Fruit fly (Drosophila melanogaster): ENCODE results near the gene Caper.

Caper gene

DNA sequence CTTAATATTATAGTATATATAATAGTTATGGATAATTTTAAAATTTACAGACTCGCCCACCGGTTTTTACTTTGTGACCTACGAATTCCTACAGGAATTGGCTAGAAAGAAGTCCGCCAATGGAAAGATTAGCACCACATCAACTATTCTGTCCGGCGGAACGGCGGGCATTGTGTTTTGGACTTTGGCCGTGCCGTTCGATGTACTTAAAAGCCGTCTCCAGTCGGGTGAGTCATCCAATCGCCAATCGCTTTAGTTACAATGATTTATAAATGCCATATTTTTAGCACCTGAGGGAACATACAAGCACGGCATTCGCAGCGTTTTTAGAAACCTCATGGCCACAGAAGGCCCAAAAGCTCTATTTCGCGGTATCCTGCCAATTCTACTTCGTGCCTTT lies 4.1 kb upstream of the Caper start:
- no peak for TF ChIP-seq CG17801 (GFP tag; optimal IDR thresholded peaks at IDR 0.05; ENCODE audit: partially characterized antibody)

DNA sequence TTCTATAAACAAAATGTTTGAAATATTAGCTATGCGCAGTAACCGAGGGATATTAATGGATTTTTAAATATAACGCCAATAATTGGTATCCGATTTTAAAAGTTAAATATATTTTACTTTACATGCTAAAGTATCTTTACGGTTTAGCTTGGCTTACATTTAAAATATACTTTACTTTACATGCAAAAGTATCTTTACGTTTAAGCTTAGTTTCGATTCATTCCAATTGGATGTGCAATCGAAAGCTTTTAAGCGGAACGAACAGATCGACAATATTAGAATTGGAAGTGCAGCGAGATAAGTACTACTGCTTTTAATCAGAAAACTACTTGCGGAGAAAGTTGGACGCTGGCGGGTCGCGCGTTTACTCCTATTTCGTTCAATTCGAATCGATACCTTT lies 3.5 kb upstream of the Caper start:
- no peak for TF ChIP-seq CG17801 (GFP tag; optimal IDR thresholded peaks at IDR 0.05; ENCODE audit: partially characterized antibody)

DNA sequence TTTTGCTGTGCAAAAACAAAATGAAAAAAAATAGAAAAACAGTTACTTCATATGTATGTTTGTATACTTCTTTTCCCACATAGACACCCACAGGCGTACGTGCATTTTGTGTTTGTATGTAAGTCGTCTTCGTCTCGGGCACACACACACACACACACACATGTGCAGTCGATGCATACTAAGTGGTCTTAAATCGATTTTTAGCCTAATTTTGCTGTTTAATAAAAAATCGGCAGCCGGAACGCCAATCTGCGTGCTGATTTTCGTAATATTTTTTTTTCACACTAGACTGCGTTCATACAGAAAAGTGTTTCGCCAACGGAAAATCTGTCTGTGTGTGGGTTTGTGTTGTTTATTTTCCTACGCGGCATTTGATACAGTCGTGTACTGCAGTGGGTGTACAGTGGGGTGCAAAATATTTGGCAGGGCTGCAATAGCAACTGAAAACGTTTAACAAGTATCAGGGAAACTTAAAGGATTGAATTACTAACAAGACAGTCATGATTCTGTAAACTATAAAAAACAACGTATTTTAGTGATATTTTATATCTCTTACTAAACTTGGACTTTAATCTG lies 667 bp downstream of the Caper start:
- TF ChIP-seq CG17801 (GFP tag; optimal IDR thresholded peaks at IDR 0.05; ENCODE audit: partially characterized antibody) = peak; percentile 56

DNA sequence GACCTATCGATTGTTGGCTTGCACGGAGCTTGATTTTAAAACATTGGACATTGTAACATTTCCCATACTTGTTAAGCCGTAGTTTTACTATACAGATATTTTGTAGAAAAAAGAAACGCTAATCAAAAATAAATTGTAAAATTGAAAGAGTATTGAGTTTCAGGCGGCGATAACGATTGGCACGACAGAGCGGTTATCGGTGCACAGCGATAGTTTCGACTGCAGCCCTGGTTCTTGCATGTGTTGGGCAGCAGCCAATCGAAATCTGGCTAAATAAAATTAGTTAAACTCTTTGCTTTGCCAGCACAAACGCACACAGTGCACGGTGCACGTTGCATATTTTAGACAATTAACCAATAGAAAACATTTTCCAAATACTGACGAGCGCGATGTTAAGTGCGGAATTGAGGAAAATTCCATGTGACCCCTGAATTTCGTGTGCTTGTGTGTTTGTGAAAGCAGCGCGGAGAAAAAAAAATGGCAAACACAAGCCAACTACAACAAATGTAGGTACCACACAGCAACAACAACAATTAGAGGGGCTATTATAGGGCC lies 5.3 kb downstream of the Caper start, which contains the start of gene milt:
Gene milt (plus strand): TSS at position 51 of the 555 bp plus-strand sequence.
- TF ChIP-seq CG17801 (GFP tag; optimal IDR thresholded peaks at IDR 0.05; ENCODE audit: partially characterized antibody) = peak; percentile 34

DNA sequence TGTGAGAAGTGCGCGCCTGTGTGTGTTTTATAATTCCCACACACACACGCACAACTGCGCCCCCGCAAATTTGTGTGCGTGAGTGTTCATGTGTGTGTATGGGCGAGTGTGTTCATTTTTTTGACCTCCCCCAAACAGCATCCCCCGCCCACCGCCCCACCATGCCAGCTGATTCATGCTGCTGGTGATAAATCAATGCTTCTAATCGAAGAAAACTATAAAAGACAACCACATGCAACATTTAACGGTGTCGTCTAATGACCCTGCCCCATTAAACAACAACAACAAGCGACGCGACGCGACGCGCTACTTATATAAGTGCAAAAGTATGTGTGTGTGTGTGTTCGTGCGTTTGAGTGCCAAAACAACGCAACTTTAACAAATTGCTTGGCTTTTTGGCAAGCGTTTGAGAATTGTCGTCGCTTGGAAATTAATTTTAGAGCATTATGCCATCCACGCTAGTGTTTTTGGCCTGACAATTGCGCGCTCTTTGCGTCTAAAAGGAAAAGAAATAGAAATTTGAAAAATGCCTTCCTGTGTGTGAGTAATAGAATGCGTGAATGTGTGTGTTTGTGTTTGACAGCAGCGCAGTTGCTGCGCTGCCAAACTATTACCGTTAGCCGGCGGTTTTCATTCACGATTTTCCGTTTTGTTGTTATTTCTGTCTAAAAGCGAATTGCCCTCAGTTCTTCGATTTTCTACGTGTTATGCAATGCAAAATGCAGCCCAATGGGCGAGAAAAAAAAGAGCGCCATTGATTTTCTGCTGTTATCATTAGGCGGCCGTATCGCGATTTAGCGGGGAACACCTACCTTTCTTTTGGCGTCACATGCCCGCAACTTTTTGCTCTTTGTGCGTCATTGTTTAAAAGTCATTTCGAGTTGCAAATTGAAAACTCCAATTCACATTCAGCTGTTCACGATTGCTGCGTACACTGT lies 6.2 kb downstream of the Caper start:
- TF ChIP-seq CG17801 (GFP tag; optimal IDR thresholded peaks at IDR 0.05; ENCODE audit: partially characterized antibody) = no peak

DNA sequence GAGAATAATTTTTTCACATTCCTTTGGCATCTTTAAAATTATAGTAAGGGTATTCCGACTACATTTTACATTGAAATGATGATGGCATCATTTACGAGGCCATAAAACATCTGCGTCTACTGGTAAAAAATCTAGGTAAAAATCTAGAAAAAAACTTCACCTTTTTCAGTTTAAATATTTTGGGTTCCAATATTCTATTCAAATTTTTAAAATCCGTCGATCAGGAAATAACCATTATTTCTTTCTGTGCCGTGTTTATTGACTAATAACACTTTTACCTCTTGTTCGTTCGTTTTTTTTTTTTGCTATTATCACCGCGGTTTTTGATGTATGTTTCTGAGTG lies 6.8 kb downstream of the Caper start:
- TF ChIP-seq CG17801 (GFP tag; optimal IDR thresholded peaks at IDR 0.05; ENCODE audit: partially characterized antibody) = peak; percentile 55

DNA sequence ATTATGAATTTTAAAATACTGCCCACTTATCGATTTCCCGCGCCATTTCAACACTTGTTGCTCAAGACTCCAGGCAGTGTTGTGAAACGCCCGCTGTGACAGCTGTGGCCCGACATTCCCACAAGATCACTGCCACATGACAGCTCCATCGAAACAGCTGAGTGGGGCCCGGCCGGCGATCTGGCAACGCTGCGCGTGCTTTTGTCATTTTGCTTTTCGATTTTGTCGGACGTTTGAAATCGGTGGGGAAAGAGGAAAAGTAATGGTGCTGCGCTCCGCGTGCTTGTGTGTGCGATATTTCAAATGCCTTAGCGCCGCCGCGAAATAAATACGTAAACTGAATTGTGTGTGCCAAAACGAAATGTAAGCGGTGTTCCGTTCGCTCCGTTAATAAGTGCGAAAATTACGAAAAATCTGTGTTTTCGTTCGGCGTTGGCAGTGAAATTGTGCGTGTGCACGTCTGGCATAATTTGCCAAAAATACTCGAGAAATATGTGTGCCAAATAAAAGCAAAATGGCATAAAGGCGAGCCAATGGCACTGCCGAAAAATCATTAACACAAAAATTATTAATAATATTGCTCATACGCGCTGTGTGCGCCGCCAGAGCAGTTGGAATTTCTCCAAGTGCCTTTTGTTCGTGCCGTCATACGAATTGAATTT lies 9.8 kb downstream of the Caper start:
- TF ChIP-seq CG17801 (GFP tag; optimal IDR thresholded peaks at IDR 0.05; ENCODE audit: partially characterized antibody) = no peak

DNA sequence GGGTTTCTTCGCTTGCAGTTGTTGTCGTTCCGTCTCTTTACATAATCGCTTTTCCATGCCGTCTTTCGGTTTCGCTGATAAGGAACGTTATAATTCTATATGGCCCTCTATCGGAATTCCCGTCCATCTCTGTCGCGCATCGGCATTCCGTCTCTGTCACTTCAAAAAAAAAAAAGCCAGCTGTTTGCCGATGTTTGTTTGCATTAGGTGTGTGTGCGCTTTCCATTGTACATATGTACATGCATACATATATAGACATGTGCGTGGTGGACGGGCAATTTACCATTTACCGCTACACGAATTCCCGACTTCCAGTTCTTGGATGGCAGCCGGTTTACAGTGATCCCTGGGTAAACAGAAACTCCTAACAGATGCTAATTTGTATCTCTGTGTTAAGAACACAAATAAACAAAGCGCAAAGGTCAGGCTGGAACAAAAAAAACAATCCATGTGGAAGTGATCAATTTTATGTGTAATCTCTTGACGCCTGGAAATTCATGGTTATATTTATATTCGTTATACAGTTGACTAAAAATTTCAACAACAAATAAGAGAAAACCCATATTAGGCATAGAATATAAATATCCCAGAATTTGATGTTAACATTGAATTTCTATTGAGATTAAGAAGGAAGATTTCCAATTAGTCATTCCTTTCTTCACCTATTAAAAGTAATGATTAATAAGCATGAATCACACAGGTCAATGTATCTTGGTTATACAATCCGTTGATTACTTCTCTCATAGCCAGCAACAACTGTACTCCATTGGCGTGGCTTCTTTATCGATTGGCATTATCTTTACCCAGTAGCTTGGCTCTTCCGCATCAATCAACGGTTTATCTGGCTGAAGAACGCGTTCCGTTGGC lies 10.8 kb downstream of the Caper start:
- TF ChIP-seq CG17801 (GFP tag; optimal IDR thresholded peaks at IDR 0.05; ENCODE audit: partially characterized antibody) = no peak

DNA sequence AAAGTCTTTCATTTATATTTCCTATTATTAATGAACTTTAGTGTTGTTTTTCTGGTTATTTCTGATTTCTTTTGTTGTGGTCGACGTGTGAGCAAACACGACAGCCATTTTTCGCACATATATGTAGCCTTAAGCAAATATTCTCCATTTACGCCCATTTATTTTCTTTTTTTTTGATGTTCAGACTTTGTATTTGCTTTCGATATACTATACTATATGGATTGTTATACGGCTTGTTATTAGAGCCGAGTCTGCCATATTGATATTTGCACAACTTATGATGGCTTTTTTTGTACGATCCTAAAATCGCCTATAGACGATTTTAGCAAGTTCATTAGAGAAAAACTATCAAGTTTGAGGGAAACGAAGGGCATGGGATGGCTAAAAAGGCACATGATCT lies 15.2 kb downstream of the Caper start:
- TF ChIP-seq CG17801 (GFP tag; optimal IDR thresholded peaks at IDR 0.05; ENCODE audit: partially characterized antibody) = no peak

DNA sequence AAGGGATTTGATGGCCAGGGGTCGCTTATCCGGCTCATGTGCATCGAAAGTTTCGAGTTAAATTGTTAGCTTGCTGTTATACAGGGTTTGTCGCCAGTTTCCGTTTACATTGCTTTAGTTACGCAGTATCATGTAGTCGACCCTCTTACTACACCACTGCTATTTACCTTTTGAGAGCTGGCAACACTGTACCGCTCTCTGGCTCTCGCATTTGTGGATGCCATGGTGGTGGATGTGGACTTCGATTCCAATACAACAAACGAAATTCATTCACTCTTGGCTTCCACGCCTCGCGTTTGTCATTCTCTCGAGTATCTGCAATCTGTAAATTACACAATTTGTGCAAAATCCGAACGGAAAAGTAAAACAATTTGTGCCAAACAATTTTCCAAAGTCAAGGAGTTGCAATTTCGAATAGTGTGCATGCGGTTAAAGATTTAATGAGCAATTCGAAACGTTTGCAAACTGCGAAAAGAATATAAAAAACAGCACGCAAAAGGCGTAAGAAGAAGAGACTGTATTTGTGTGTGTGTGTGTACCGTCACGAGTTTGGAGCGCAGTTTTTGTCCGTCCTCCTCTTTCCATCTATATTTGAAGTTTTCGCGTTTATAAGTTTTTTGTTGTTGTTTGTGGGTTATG lies 16.6 kb downstream of the Caper start:
- TF ChIP-seq CG17801 (GFP tag; optimal IDR thresholded peaks at IDR 0.05; ENCODE audit: partially characterized antibody) = peak; percentile 63

DNA sequence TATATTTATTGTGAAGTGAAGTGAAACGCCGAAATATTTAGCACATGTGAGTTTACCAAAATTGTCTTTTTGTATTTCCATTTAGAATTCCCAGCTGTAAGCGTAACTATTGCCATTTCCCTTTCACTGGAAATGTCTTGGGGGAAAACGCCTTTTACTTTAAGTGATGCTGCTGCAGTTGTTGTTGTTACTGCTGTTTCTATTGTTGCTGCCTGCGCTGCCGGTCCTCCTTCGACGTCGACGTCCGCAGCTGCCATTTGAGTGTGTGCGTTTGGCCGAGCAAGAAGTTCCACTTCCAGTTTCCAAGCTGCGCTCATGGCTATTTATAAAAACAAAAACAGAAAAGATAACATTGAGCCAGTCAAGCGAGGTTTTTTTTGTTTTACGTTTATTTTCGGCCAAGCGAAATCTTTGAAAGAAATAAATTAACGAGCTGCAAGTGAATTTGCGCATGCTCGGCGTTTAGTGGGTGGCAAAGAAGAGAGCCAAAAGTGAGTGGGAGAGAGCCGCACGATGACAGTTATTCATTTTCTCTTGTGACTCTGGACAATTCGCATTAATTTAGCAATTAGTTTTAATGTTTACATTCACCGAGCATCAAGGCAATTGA lies 17.3 kb downstream of the Caper start:
- no peak for TF ChIP-seq CG17801 (GFP tag; optimal IDR thresholded peaks at IDR 0.05; ENCODE audit: partially characterized antibody)

DNA sequence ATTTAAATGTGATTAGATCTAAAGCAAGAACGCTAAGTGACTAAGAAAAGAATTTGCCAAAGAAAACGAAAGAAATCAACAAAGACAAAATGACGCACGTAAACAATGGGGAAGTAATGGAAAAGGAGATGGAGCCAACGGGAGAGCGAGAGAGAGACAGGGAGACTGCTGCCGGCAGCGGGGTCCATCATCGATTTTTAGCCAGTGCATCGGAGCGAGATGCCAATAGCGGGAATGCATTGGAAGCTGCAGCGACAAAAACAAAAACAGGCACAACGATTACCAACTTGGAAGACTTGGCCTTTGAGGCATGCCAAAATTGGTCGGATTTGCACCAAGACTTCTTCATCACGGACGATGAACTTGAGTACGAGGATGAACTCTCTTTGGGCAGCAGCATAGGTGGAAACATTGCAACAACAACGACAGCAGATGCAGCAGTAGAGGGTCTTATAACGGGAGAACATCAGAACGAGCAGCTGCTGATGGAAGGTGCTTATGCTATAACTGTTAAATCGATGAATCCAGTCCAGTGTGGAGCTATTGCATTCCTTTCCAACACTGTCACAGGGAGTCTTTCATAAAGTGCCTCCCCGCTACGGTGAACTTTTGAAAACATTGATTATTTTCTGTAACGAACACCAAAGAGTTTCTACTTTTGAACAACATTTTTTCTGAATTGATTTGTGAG lies 18.1 kb downstream of the Caper start:
- TF ChIP-seq CG17801 (GFP tag; optimal IDR thresholded peaks at IDR 0.05; ENCODE audit: partially characterized antibody) = no peak

DNA sequence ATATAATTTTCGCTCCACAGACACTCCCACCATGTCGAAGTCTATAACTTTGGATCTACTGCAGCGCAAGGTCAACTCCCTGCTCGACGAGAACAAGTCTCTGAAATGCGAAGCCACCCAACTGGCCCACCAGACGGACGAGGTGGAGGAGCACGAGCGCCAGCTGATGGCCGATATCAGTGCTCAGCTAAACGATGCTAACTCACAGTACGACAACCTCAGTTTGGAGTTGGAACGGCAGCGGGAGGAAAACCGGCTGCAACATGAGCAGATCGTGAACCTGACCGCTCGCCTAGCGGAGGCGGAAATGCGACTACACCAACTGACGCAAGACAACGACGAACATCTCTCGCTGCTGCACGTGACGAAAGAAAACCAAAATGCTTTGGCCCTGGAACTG lies 19.2 kb downstream of the Caper start:
- TF ChIP-seq CG17801 (GFP tag; optimal IDR thresholded peaks at IDR 0.05; ENCODE audit: partially characterized antibody) = no peak
